Worm (Caenorhabditis elegans): ENCODE data around the gene F17C11.11.
A peak's percentile ranks its signal among the peaks of the same experiment; 100 is the strongest.

Gene F17C11.11

ce11 chrV:10947210-10947609, 8.6 kb upstream of the F17C11.11 start (continued):
- TF ChIP-seq dsc-1 (tag; optimal IDR thresholded peaks at IDR 0.05) (no peak), dpl-1 (GFP tag; optimal IDR thresholded peaks at IDR 0.05) (no peak), nhr-76 (tag; optimal IDR thresholded peaks at IDR 0.05) (no peak), skn-1 (tag; optimal IDR thresholded peaks at IDR 0.05) (no peak), swsn-7 (tag; optimal IDR thresholded peaks at IDR 0.05) (no peak), nhr-85 (tag) (no peak), elt-3 (tag; optimal IDR thresholded peaks at IDR 0.05) (no peak), lin-39 (tag; optimal IDR thresholded peaks at IDR 0.05) (no peak), grh-1 (GFP tag; IDR thresholded peaks at IDR 0.05) (no peak), mab-9 (GFP tag; IDR thresholded peaks at IDR 0.05) (no peak), fkh-8 (tag; optimal IDR thresholded peaks at IDR 0.05) (peak; percentile 64), pqm-1 (tag; optimal IDR thresholded peaks at IDR 0.05) (no peak), ets-5 (GFP tag; IDR thresholded peaks at IDR 0.05) (no peak), irx-1 (tag; optimal IDR thresholded peaks at IDR 0.05) (no peak), ztf-11 (tag; optimal IDR thresholded peaks at IDR 0.05) (no peak), aha-1 (tag; optimal IDR thresholded peaks at IDR 0.05) (no peak), fkh-4 (tag; optimal IDR thresholded peaks at IDR 0.05; ENCODE audit: borderline replicate concordance) (no peak), C04F5.9 (tag; optimal IDR thresholded peaks at IDR 0.05) (no peak), ces-1 (GFP tag; optimal IDR thresholded peaks at IDR 0.05) (no peak), lir-3 (tag; optimal IDR thresholded peaks at IDR 0.05; ENCODE audit: poor library complexity) (no peak)

ce11 chrV:10944903-10945302, 6.3 kb upstream of the F17C11.11 start:
- TF ChIP-seq ama-1 (optimal IDR thresholded peaks at IDR 0.05) (no peak), lsy-2 (tag; optimal IDR thresholded peaks at IDR 0.05) (peak in 1 of 2 experiments; percentile 24), aly-2 (tag; optimal IDR thresholded peaks at IDR 0.05) (no peak), nhr-237 (tag; optimal IDR thresholded peaks at IDR 0.05) (no peak), xbp-1 (tag; optimal IDR thresholded peaks at IDR 0.05) (no peak), nhr-77 (tag; optimal IDR thresholded peaks at IDR 0.05) (no peak), ces-1 (GFP tag; optimal IDR thresholded peaks at IDR 0.05) (peak; percentile 5), nhr-76 (tag; optimal IDR thresholded peaks at IDR 0.05) (no peak), fkh-10 (GFP tag; optimal IDR thresholded peaks at IDR 0.05) (peak; percentile 82), fkh-8 (tag; optimal IDR thresholded peaks at IDR 0.05) (no peak), unc-30 (tag; optimal IDR thresholded peaks at IDR 0.05) (no peak), lin-14 (GFP tag; optimal IDR thresholded peaks at IDR 0.05) (peak; percentile 57)

ce11 chrV:10942161-10942560, 3.5 kb upstream of the F17C11.11 start, which contains the start of gene zip-9:
TSS of gene zip-9 (plus strand) at chrV:10942461.
- TF ChIP-seq efl-1 (optimal IDR thresholded peaks at IDR 0.05) (no peak), efl-1 (GFP tag; optimal IDR thresholded peaks at IDR 0.05 in 1 of 2) (peak in 1 of 2 experiments; percentile 20), Y116A8C.19 (tag; optimal IDR thresholded peaks at IDR 0.05; ENCODE audit: borderline replicate concordance) (no peak)

ce11 chrV:10941150-10941549, 2.5 kb upstream of the F17C11.11 start, which contains the start of gene F17C11.26:
TSS of gene F17C11.26 (plus strand) at chrV:10941450.
- TF ChIP-seq jun-1 (tag; optimal IDR thresholded peaks at IDR 0.05) (no peak), mab-9 (GFP tag; IDR thresholded peaks at IDR 0.05) (no peak)

- TF ChIP-seq lin-39 (tag; optimal IDR thresholded peaks at IDR 0.05) (no peak), nhr-19 (GFP tag; conservative IDR thresholded peaks at IDR 0.05) (peak; percentile 66), lir-3 (tag; optimal IDR thresholded peaks at IDR 0.05; ENCODE audit: poor library complexity) (no peak), nhr-85 (tag) (peak; percentile 87), mab-9 (GFP tag; IDR thresholded peaks at IDR 0.05) (no peak), sptf-1 (tag; optimal IDR thresholded peaks at IDR 0.05) (no peak), grh-1 (GFP tag; IDR thresholded peaks at IDR 0.05) (no peak), lin-14 (GFP tag; optimal IDR thresholded peaks at IDR 0.05) (peak; percentile 85), unc-130 (tag; optimal IDR thresholded peaks at IDR 0.05) (no peak), ceh-63 (GFP tag; optimal IDR thresholded peaks at IDR 0.05) (no peak), mdl-1 (tag; optimal IDR thresholded peaks at IDR 0.05) (peak in 1 of 2 experiments; percentile 53), ceh-82 (tag; optimal IDR thresholded peaks at IDR 0.05) (peak in 2 of 3 experiments; percentile 13 to 58), fos-1 (tag; optimal IDR thresholded peaks at IDR 0.05) (peak; percentile 62), zip-4 (GFP tag; optimal IDR thresholded peaks at IDR 0.05) (peak; percentile 71), nhr-28 (tag; optimal IDR thresholded peaks at IDR 0.05) (no peak), nhr-77 (tag; optimal IDR thresholded peaks at IDR 0.05) (peak; percentile 79), alr-1 (tag; optimal IDR thresholded peaks at IDR 0.05; ENCODE audit: borderline replicate concordance) (no peak), irx-1 (tag; optimal IDR thresholded peaks at IDR 0.05) (no peak), sup-37 (GFP tag; optimal IDR thresholded peaks at IDR 0.05) (no peak), rnt-1 (tag; optimal IDR thresholded peaks at IDR 0.05) (peak; percentile 60), C34B4.2 (tag; optimal IDR thresholded peaks at IDR 0.05) (no peak), lsy-2 (tag; optimal IDR thresholded peaks at IDR 0.05) (peak; percentile 53 to 70)
These were observed 2.0 kb upstream of the F17C11.11 start for ce11 chrV:10940571-10940991.
